Worm (Caenorhabditis elegans) whole organism, midembryonic: Measurements from ENCODE around the gene W02F12.8.

Source experiments
- T22C8.4 ChIP-seq: fragments of 200-800 bp; sonication (Bioruptor generic); IDR thresholded peaks from 2 replicates; pipeline ENCODE4 v1.3.6; 2022; ENCODE audit warnings: missing genetic modification characterization, missing compliant biosample characterization
- cog-1 ChIP-seq: sonication (generic microtip); optimal IDR thresholded peaks from 2 replicates; lab custom pipeline; 2016; ENCODE audit warnings: missing genetic modification characterization, missing compliant biosample characterization
- flt-1 ChIP-seq: fragments of 200-800 bp; sonication (Bioruptor generic); IDR thresholded peaks from 2 replicates; pipeline ENCODE4 v1.3.6; 2022; ENCODE audit warnings: missing genetic modification characterization, missing compliant biosample characterization
- klf-2 ChIP-seq: fragments of 200-800 bp; sonication (Bioruptor generic); conservative IDR thresholded peaks from 2 replicates; pipeline ENCODE4 v1.3.6; 2022; ENCODE audit warnings: missing genetic modification reagents, missing genetic modification characterization, missing compliant biosample characterization
- med-1 ChIP-seq: sonication (generic microtip); optimal IDR thresholded peaks from 2 replicates; lab custom pipeline; 2017; ENCODE audit warnings: missing genetic modification characterization, mild to moderate bottlenecking, missing compliant biosample characterization, antibody characterized with exemption, missing genetic modification reagents; ENCODE audit not compliant: insufficient read depth
- ref-1 ChIP-seq: fragments of 200-800 bp; sonication (Bioruptor generic); conservative IDR thresholded peaks from 2 replicates; pipeline ENCODE4 v1.3.6; 2022; ENCODE audit warnings: missing genetic modification reagents, missing genetic modification characterization, missing compliant biosample characterization
- tab-1 ChIP-seq: fragments of 200-800 bp; sonication (Bioruptor generic); IDR thresholded peaks from 2 replicates; pipeline ENCODE4 v1.3.6; 2022; ENCODE audit warnings: missing genetic modification characterization, missing compliant biosample characterization
- ztf-29 ChIP-seq: fragments of 200-800 bp; sonication (Bioruptor generic); IDR thresholded peaks from 2 replicates; pipeline ENCODE4 v1.3.6; 2022; ENCODE audit warnings: missing genetic modification reagents, missing genetic modification characterization, missing compliant biosample characterization

DNA sequence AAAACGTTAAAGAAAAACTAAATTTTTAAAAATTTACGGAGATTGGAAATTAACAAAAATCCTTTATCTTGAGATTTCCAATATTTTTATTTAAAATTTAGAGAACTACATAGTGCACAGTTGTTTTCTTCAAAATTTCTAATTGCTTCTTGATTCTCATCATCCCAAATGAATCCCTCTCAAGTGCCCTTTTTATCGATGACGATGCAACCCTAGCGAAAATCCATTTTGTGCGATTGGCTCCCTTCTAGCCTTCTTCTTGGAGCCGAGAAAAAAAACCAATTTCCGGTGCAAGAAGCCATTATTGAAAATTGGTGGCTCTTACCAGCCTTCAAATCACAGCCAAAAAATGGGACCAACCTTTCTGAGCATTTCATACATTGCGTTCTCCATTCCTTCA, 32.1 kb downstream of the W02F12.8 start:
- no peak for TF ChIP-seq ztf-29 (GFP tag; lab: Robert Waterston, UW)
- no peak for TF ChIP-seq klf-2 (GFP tag; lab: Robert Waterston, UW)
- TF ChIP-seq med-1 (GFP tag; lab: Kevin White, UChicago), result no peak
- no peak for TF ChIP-seq cog-1 (tag; lab: Kevin White, UChicago)
- TF ChIP-seq ref-1 (GFP tag; lab: Robert Waterston, UW), result no peak
- TF ChIP-seq flt-1, result no peak
- TF ChIP-seq T22C8.4 (GFP tag; lab: Robert Waterston, UW), result no peak
- no peak for TF ChIP-seq tab-1 (GFP tag; lab: Robert Waterston, UW)
